Fruit fly (Drosophila melanogaster): Measurements from ENCODE around the gene CG13949.

DNA sequence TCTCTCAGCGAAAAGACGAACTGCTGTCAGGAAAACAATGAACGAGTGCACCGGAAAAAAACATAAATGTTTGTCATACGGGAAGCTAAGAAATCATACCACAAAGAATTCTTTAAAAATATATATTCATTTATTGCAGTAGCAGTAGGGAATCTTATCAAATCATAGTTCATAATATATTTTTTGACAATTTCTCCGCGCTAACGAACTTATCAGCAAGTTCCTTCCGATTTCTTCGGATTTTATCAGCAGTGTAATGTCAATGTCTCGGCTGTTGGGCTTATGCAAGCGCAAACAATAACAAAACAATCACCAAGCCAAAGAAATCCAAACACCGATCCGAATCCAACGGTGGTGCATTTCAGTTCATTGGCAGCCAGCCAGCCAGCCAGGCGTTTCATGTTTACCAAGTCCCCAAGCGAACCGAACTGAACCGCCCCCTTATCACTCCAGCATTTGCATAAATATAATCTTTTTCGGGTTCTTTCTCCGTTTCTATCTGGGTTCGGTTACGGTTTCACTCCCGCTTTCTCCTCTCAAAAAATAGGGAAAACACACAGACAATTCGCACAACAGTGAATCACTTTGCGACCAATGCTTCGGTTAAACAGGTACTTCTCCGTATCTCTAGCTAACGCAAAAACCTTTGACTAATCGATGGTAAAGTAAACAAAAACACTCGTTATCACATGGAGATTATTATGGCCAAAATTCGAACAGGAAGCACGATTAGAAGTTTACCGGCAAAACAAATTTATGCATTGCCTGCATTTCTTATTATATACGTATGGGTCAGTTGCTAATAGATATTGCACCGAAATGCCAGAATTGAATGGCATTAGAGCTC lies 27.4 kb upstream of the CG13949 start:
- TF ChIP-seq CG8478 (optimal IDR thresholded peaks at IDR 0.05) (no peak), CTCF (optimal IDR thresholded peaks at IDR 0.05) (no peak)

Data from S2 (cell line).